Worm (Caenorhabditis elegans): ENCODE data around the gene srj-8.

DNA sequence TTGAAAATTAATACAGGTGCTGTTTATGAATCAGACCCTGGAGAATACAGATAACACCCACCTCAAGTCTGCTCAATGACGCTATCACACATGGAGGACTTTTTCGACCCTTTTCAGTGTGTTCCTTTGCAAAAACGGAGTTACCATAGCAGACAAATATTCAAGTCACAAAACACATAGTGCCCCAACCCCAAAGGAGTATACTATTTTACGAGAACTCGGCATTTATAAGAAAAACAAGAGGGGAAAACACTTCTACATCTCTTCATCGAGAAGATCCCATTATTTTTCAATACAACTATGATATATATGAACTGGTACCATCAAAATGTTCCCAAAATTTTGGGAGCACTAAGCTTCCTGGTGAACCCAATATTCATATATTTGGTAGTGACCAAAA is 2.9 kb upstream of the srj-8 start, which contains the start of gene srj-7:
- TF ChIP-seq nhr-76 (tag; optimal IDR thresholded peaks at IDR 0.05) (no peak), gei-8 (GFP tag; optimal IDR thresholded peaks at IDR 0.05) (no peak), ZK546.5 (tag; optimal IDR thresholded peaks at IDR 0.05) (no peak), zag-1 (tag; optimal IDR thresholded peaks at IDR 0.05) (no peak), nhr-6 (tag; optimal IDR thresholded peaks at IDR 0.05) (no peak), egl-27 (tag; optimal IDR thresholded peaks at IDR 0.05) (no peak)
